Fruit fly (Drosophila melanogaster) whole organism, embryonic: ENCODE measurements around the gene CG2841.

Experiments
- CG11398 ChIP-seq: fragments of 200-800 bp; sonication (Bioruptor generic); optimal IDR thresholded peaks from 2 replicates; lab custom pipeline; 2016; ENCODE audit warnings: missing biosample characterization, missing genetic modification characterization
- CG11560 ChIP-seq: fragments of 200-800 bp; sonication (Bioruptor generic); IDR thresholded peaks from 3 replicates; pipeline ENCODE4 v1.3.6; 2022; ENCODE audit warnings: missing biosample characterization, missing genetic modification characterization
- CG12104 ChIP-seq: fragments of 200-800 bp; sonication (Bioruptor generic); optimal IDR thresholded peaks from 3 replicates; lab custom pipeline; 2016; ENCODE audit warnings: missing biosample characterization, missing genetic modification characterization
- CG16813 ChIP-seq: fragments of 200-800 bp; sonication (Bioruptor generic); IDR thresholded peaks from 3 replicates; pipeline ENCODE4 v1.3.6; 2022; ENCODE audit warnings: missing biosample characterization, missing genetic modification characterization; ENCODE audit not compliant: partially characterized antibody
- CG17186 ChIP-seq: fragments of 200-800 bp; sonication (Bioruptor generic); optimal IDR thresholded peaks from 3 replicates; lab custom pipeline; 2017; ENCODE audit warnings: missing biosample characterization, missing genetic modification reagents, missing genetic modification characterization
- CG1792 ChIP-seq: fragments of 200-800 bp; sonication (Bioruptor generic); optimal IDR thresholded peaks from 2 replicates; lab custom pipeline; 2016; ENCODE audit warnings: missing biosample characterization, missing genetic modification characterization
- CG2116 ChIP-seq: fragments of 200-800 bp; sonication (Bioruptor generic); optimal IDR thresholded peaks from 3 replicates; lab custom pipeline; 2018; ENCODE audit warnings: missing biosample characterization, mild to moderate bottlenecking, missing genetic modification characterization
- CG30431 ChIP-seq: fragments of 200-800 bp; sonication (Bioruptor generic); optimal IDR thresholded peaks from 2 replicates; lab custom pipeline; 2017; ENCODE audit warnings: missing biosample characterization, missing genetic modification characterization
- CG31388 ChIP-seq: fragments of 200-800 bp; sonication (Bioruptor generic); optimal IDR thresholded peaks from 2 replicates; lab custom pipeline; 2016; ENCODE audit warnings: missing biosample characterization, missing genetic modification characterization
- CG3726 ChIP-seq: fragments of 200-800 bp; sonication (Bioruptor generic); IDR thresholded peaks from 3 replicates; pipeline ENCODE4, ENCODE4 v1.3.6; 2022; ENCODE audit warnings: missing biosample characterization, missing genetic modification characterization
- CG4328 ChIP-seq: fragments of 200-800 bp; sonication (Bioruptor generic); optimal IDR thresholded peaks from 3 replicates; lab custom pipeline; 2017; ENCODE audit warnings: missing biosample characterization, missing genetic modification reagents, missing genetic modification characterization
- CG4360 ChIP-seq: fragments of 200-800 bp; sonication (Bioruptor generic); IDR thresholded peaks from 2 replicates; pipeline ENCODE4 v1.3.6; 2022; ENCODE audit warnings: missing biosample characterization, missing genetic modification characterization
- CG6272 ChIP-seq: fragments of 200-800 bp; sonication (Bioruptor generic); IDR thresholded peaks from 2 replicates; pipeline ENCODE4 v1.3.6; 2022; ENCODE audit warnings: missing biosample characterization, missing genetic modification characterization
- CG8290 ChIP-seq, 3 experiments: fragments of 200-800 bp; sonication (Bioruptor generic); optimal IDR thresholded peaks; 2 replicates each; lab custom pipeline; 2016 to 2019; ENCODE audit warnings: missing biosample characterization in 3 of 3, missing genetic modification characterization in 3 of 3, mild to moderate bottlenecking in 2 of 3, moderate library complexity in 1 of 3
- CG8765 ChIP-seq: fragments of 200-800 bp; sonication (Bioruptor generic); IDR thresholded peaks from 2 replicates; pipeline ENCODE4 v1.3.6; 2022; ENCODE audit warnings: missing biosample characterization, missing genetic modification characterization
- CG8944 ChIP-seq: fragments of 200-800 bp; sonication (Bioruptor generic); optimal IDR thresholded peaks from 3 replicates; lab custom pipeline; 2016; ENCODE audit warnings: missing biosample characterization, missing genetic modification characterization
- CG9876 ChIP-seq: fragments of 200-800 bp; sonication (Bioruptor generic); optimal IDR thresholded peaks from 2 replicates; lab custom pipeline; 2016; ENCODE audit warnings: missing biosample characterization, missing genetic modification characterization
- Dbx ChIP-seq: fragments of 200-800 bp; sonication (Bioruptor generic); IDR thresholded peaks from 3 replicates; pipeline ENCODE4 v1.3.6; 2022; ENCODE audit warnings: missing biosample characterization, missing genetic modification characterization
- Deaf1 ChIP-seq: fragments of 200-800 bp; optimal IDR thresholded peaks from 3 replicates; lab custom pipeline; 2019; ENCODE audit warnings: missing biosample characterization, mild to moderate bottlenecking, missing genetic modification characterization, moderate library complexity
- Drgx ChIP-seq: fragments of 200-800 bp; sonication (Bioruptor generic); IDR thresholded peaks from 2 replicates; pipeline ENCODE4 v1.3.6; 2022; ENCODE audit warnings: missing biosample characterization, missing genetic modification characterization
- H2.0 ChIP-seq: fragments of 200-800 bp; sonication (Bioruptor generic); IDR thresholded peaks from 2 replicates; pipeline ENCODE4 v1.3.6; 2022; ENCODE audit warnings: missing biosample characterization, missing genetic modification characterization
- Hey ChIP-seq: fragments of 200-800 bp; sonication (Bioruptor generic); optimal IDR thresholded peaks from 3 replicates; lab custom pipeline; 2018; ENCODE audit warnings: missing biosample characterization, mild to moderate bottlenecking, missing genetic modification characterization
- Lim3 ChIP-seq: fragments of 200-800 bp; sonication (Bioruptor generic); IDR thresholded peaks from 2 replicates; pipeline ENCODE4 v1.3.6; 2022; ENCODE audit warnings: missing biosample characterization, missing genetic modification characterization
- Oli ChIP-seq: fragments of 200-800 bp; sonication (Bioruptor generic); optimal IDR thresholded peaks from 2 replicates; lab custom pipeline; 2018; ENCODE audit warnings: missing biosample characterization, mild to moderate bottlenecking, missing genetic modification characterization, moderate library complexity
- Side ChIP-seq: fragments of 200-800 bp; sonication (Bioruptor generic); optimal IDR thresholded peaks from 2 replicates; lab custom pipeline; 2016; ENCODE audit warnings: missing biosample characterization, missing genetic modification characterization
- Stat92E ChIP-seq, 3 experiments: fragments of >200 bp in 2 of 3; fragments of 200-800 bp in 1 of 3; sonication (Bioruptor generic) in 1 of 3; optimal IDR thresholded peaks; 2 replicates each; lab custom pipeline; 2017 to 2019; ENCODE audit warnings: missing biosample characterization in 3 of 3, missing genetic modification characterization in 3 of 3, mild to moderate bottlenecking in 1 of 3, moderate library complexity in 1 of 3
- ara ChIP-seq: fragments of 200-800 bp; sonication (Bioruptor generic); IDR thresholded peaks from 2 replicates; pipeline ENCODE4 v1.3.6; 2022; ENCODE audit warnings: missing biosample characterization, missing genetic modification characterization
- br ChIP-seq: fragments of >200 bp; optimal IDR thresholded peaks from 2 replicates; lab custom pipeline; 2017
- cad ChIP-seq: fragments of >200 bp; optimal IDR thresholded peaks from 2 replicates; lab custom pipeline; 2017; ENCODE audit warnings: missing biosample characterization, missing genetic modification characterization
- cg ChIP-seq: fragments of 200-800 bp; sonication (Bioruptor generic); optimal IDR thresholded peaks from 3 replicates; lab custom pipeline; 2019; ENCODE audit warnings: missing biosample characterization, mild to moderate bottlenecking, missing genetic modification characterization, moderate library complexity
- chn ChIP-seq: fragments of 200-800 bp; sonication (Bioruptor generic); optimal IDR thresholded peaks from 2 replicates; lab custom pipeline; 2016; ENCODE audit warnings: missing biosample characterization, missing genetic modification characterization
- dpn ChIP-seq, 2 experiments: fragments of 200-800 bp; sonication (Bioruptor generic); optimal IDR thresholded peaks; 3 replicates each; lab custom pipeline; 2016; ENCODE audit warnings: missing biosample characterization in 2 of 2, missing genetic modification characterization in 2 of 2
- fd102C ChIP-seq: fragments of 200-800 bp; sonication (Bioruptor generic); optimal IDR thresholded peaks from 2 replicates; lab custom pipeline; 2018; ENCODE audit warnings: missing biosample characterization, mild to moderate bottlenecking, missing genetic modification characterization, moderate library complexity
- gcm ChIP-seq: fragments of 200-800 bp; sonication (Bioruptor generic); optimal IDR thresholded peaks from 2 replicates; lab custom pipeline; 2019; ENCODE audit warnings: missing biosample characterization, mild to moderate bottlenecking, missing genetic modification characterization, moderate library complexity
- gsb ChIP-seq: fragments of 200-800 bp; sonication (Bioruptor generic); IDR thresholded peaks from 2 replicates; pipeline ENCODE4 v1.3.6; 2022; ENCODE audit warnings: missing biosample characterization, missing genetic modification characterization
- h ChIP-seq: fragments of >200 bp; optimal IDR thresholded peaks from 2 replicates; lab custom pipeline; 2017
- her ChIP-seq: fragments of 200-800 bp; sonication (Bioruptor generic); optimal IDR thresholded peaks from 2 replicates; lab custom pipeline; 2016; ENCODE audit warnings: missing biosample characterization, missing genetic modification characterization
- lbe ChIP-seq: fragments of 200-800 bp; sonication (Bioruptor generic); optimal IDR thresholded peaks from 2 replicates; lab custom pipeline; 2016; ENCODE audit warnings: missing biosample characterization, mild to moderate bottlenecking, missing genetic modification characterization
- lmd ChIP-seq: fragments of 200-800 bp; sonication (Bioruptor generic); IDR thresholded peaks from 2 replicates; pipeline ENCODE4 v1.3.6; 2022; ENCODE audit warnings: missing biosample characterization, missing genetic modification characterization
- pb ChIP-seq: fragments of 200-800 bp; sonication (Bioruptor generic); optimal IDR thresholded peaks from 3 replicates; lab custom pipeline; 2016; ENCODE audit warnings: missing biosample characterization, missing genetic modification characterization
- peb ChIP-seq: fragments of 200-800 bp; sonication (Bioruptor generic); IDR thresholded peaks from 2 replicates; pipeline ENCODE4 v1.3.6; 2022; ENCODE audit warnings: missing biosample characterization, missing genetic modification characterization
- ranshi ChIP-seq: fragments of 200-800 bp; sonication (Bioruptor generic); IDR thresholded peaks from 2 replicates; pipeline ENCODE4 v1.3.6; 2022; ENCODE audit warnings: missing biosample characterization, missing genetic modification characterization
- repo ChIP-seq: fragments of 200-800 bp; sonication (Bioruptor generic); optimal IDR thresholded peaks from 2 replicates; lab custom pipeline; 2016; ENCODE audit warnings: missing biosample characterization, missing genetic modification characterization
- ro ChIP-seq: fragments of 200-800 bp; sonication (Bioruptor generic); IDR thresholded peaks from 2 replicates; pipeline ENCODE4 v1.3.6; 2022; ENCODE audit warnings: missing biosample characterization, missing genetic modification characterization
- shn ChIP-seq: fragments of 200-800 bp; sonication (Bioruptor generic); optimal IDR thresholded peaks from 3 replicates; lab custom pipeline; 2016; ENCODE audit warnings: missing biosample characterization, missing genetic modification characterization
- sim ChIP-seq: fragments of 200-800 bp; sonication (Bioruptor generic); IDR thresholded peaks from 2 replicates; pipeline ENCODE4 v1.3.6; 2022; ENCODE audit warnings: missing biosample characterization, missing genetic modification characterization
- ssp ChIP-seq: fragments of 200-800 bp; sonication (Bioruptor generic); IDR thresholded peaks from 2 replicates; pipeline ENCODE4 v1.3.6; 2022; ENCODE audit warnings: missing biosample characterization, missing genetic modification characterization
- toy ChIP-seq: fragments of 200-800 bp; sonication (Bioruptor generic); IDR thresholded peaks from 2 replicates; pipeline ENCODE4 v1.3.6; 2022; ENCODE audit warnings: missing biosample characterization, missing genetic modification characterization
- trh ChIP-seq: fragments of 200-800 bp; sonication (Bioruptor generic); optimal IDR thresholded peaks from 2 replicates; lab custom pipeline; 2016; ENCODE audit warnings: missing biosample characterization, missing genetic modification characterization
- twi ChIP-seq: fragments of 200-800 bp; optimal IDR thresholded peaks from 2 replicates; lab custom pipeline; 2019; ENCODE audit warnings: missing biosample characterization, mild to moderate bottlenecking, missing genetic modification characterization, moderate library complexity
- yki ChIP-seq: fragments of >200 bp; optimal IDR thresholded peaks from 3 replicates; lab custom pipeline; 2018

CG2841 gene

dm6 chrX:2300293-2301068 lies 65.7 kb downstream of the CG2841 start (continued):
- peak; percentile 79 for TF ChIP-seq Dbx
- TF ChIP-seq Hey (tag; lab: Kevin White, UChicago), result peak; percentile 84
- peak; percentile 85 for TF ChIP-seq her (GFP tag; lab: Kevin White, UChicago)
- TF ChIP-seq CG31388 (GFP tag; lab: Kevin White, UChicago), result peak; percentile 74
- peak; percentile 61 for TF ChIP-seq CG9876
- peak; percentile 72 for TF ChIP-seq CG2116 (GFP tag; lab: Kevin White, UChicago)
- peak; percentile 94 for TF ChIP-seq gcm (GFP tag; lab: Kevin White, UChicago)
- peak; percentile 88 for TF ChIP-seq toy (GFP tag; lab: Robert Waterston, UW)
- TF ChIP-seq br (lab: Kevin White, UChicago), result no peak
- TF ChIP-seq twi, result peak; percentile 91
- peak; percentile 86 for TF ChIP-seq CG17186 (GFP tag; lab: Kevin White, UChicago)
- peak; percentile 88 for TF ChIP-seq CG1792
- peak; percentile 99 for TF ChIP-seq Drgx (GFP tag; lab: Robert Waterston, UW)
- TF ChIP-seq gsb (GFP tag; lab: Robert Waterston, UW), result peak; percentile 95
- TF ChIP-seq ssp (GFP tag; lab: Robert Waterston, UW), result peak; percentile 90
- TF ChIP-seq CG4328 (GFP tag; lab: Kevin White, UChicago), result peak; percentile 61
- TF ChIP-seq CG16813 (GFP tag; lab: Robert Waterston, UW), result no peak
- TF ChIP-seq h, result no peak
- peak; percentile 90 for TF ChIP-seq ro (GFP tag; lab: Robert Waterston, UW)
- no peak for TF ChIP-seq cad
- TF ChIP-seq Deaf1 (tag; lab: Kevin White, UChicago), result peak; percentile 72
- peak; percentile 93 for TF ChIP-seq chn (GFP tag; lab: Kevin White, UChicago)
- TF ChIP-seq ara, result peak; percentile 97
- peak; percentile 94 for TF ChIP-seq CG11398 (GFP tag; lab: Kevin White, UChicago)
- TF ChIP-seq yki (lab: Kevin White, UChicago), result no peak
- TF ChIP-seq CG6272 (GFP tag; lab: Robert Waterston, UW), result peak; percentile 93
- TF ChIP-seq sim, result peak; percentile 93
- peak; percentile 81 for TF ChIP-seq CG4360 (GFP tag; lab: Robert Waterston, UW)
- TF ChIP-seq CG8765 (GFP tag; lab: Robert Waterston, UW), result peak; percentile 87
- TF ChIP-seq CG30431 (GFP tag; lab: Kevin White, UChicago), result peak; percentile 96
- peak; percentile 88 for TF ChIP-seq Lim3
- peak; percentile 69 for TF ChIP-seq fd102C (GFP tag; lab: Kevin White, UChicago)
- peak; percentile 35 for TF ChIP-seq CG8290 (GFP tag; optimal IDR thresholded peaks at IDR 0.05; lab: Kevin White, UChicago)
- TF ChIP-seq CG8290 (tag; optimal IDR thresholded peaks at IDR 0.05; lab: Kevin White, UChicago), result peak; percentile 10 to 100
- TF ChIP-seq repo (GFP tag; lab: Kevin White, UChicago), result peak; percentile 71
- peak in 1 of 3 experiments; percentile 87 for TF ChIP-seq Stat92E (GFP tag; optimal IDR thresholded peaks at IDR 0.05; lab: Kevin White, UChicago)
- peak; percentile 85 for TF ChIP-seq Side (GFP tag; lab: Kevin White, UChicago)
- TF ChIP-seq Oli (tag; lab: Kevin White, UChicago), result peak; percentile 97
- TF ChIP-seq shn (GFP tag; lab: Kevin White, UChicago), result peak; percentile 93
- peak; percentile 81 for TF ChIP-seq trh (GFP tag; lab: Kevin White, UChicago)
- TF ChIP-seq ranshi, result peak; percentile 97
- TF ChIP-seq CG11560 (tag; lab: Robert Waterston, UW), result peak; percentile 84
- peak; percentile 93 for TF ChIP-seq peb (GFP tag; lab: Robert Waterston, UW)
- peak; percentile 73 for TF ChIP-seq cg
- peak; percentile 88 to 90 for TF ChIP-seq dpn (GFP tag; optimal IDR thresholded peaks at IDR 0.05; lab: Kevin White, UChicago)
- peak; percentile 84 for TF ChIP-seq CG12104 (GFP tag; lab: Kevin White, UChicago)
- peak; percentile 97 for TF ChIP-seq lbe
- peak; percentile 97 for TF ChIP-seq CG3726 (GFP tag; lab: Robert Waterston, UW)
- peak; percentile 98 for TF ChIP-seq lmd (GFP tag; lab: Robert Waterston, UW)
- peak; percentile 94 for TF ChIP-seq pb (GFP tag; lab: Kevin White, UChicago)
- TF ChIP-seq CG8944 (GFP tag; lab: Kevin White, UChicago), result peak; percentile 91
- peak; percentile 98 for TF ChIP-seq H2.0 (GFP tag; lab: Robert Waterston, UW)
